Fruit fly (Drosophila melanogaster) S2 (cell line): ENCODE measurements around the gene brm.

Source experiments
- CG8478 ChIP-seq: fragments of >200 bp; optimal IDR thresholded peaks from 2 replicates; lab custom pipeline; 2018
- CTCF ChIP-seq, 2 experiments: fragments of >200 bp; optimal IDR thresholded peaks; 2 replicates each; lab custom pipeline; 2018

DNA sequence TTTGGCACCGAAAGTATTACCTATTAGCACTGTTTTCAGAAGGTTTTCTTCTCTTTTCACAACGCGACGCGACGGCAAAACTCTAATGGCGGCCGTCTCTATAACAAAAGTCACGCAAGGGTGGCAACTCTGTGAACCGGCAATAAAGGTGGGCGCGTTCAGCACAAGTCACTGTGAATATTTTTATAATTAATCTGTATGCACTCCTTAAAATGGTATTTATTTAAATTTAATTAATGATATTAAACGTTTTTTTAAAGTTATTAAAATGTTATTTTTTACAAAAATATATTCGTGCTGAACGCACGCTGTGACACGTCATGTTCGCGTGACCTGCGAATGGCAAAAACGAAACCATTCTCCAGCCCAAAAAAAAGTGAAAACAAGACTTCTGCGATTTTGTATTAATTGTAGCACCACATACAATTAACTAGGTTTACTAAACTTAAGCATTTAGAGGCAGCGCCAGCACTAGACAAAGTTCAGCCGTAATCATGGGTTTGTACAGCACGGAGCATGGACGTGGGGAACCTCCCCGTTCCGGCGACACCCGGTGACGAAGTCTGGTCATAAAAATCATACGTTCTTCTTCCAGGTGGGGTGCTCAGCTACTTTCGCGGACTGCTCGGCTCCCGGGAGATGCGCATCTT, at the start of gene brm, which contains the start of gene Arl1:
- no peak for TF ChIP-seq CTCF (optimal IDR thresholded peaks at IDR 0.05; lab: Kevin White, UChicago)
- TF ChIP-seq CG8478 (lab: Kevin White, UChicago) = no peak
